Worm (Caenorhabditis elegans): ENCODE results near the gene ttr-1.

ttr-1 gene

DNA sequence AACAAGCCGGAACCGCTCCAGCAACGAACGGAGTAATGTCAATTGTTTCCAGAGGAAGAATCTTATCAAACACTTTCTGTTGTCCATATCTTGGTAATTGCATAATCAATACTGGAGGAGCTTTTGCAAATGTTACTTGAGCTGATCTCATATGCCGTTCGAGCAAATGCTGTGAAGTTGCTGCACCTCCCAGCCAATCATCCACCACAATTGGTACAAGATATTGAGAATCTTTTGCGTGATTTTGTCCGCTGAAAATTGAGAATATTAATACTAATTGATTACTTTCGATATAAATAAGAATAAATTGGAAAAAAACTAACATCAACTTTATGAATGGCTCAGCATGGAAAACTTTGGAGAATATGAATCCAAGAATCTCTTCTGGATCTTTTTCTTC, 29.2 kb upstream of the ttr-1 start:
- TF ChIP-seq hlh-26 (GFP tag; conservative IDR thresholded peaks at IDR 0.05) (no peak), ztf-25 (GFP tag; IDR thresholded peaks at IDR 0.05) (no peak)

DNA sequence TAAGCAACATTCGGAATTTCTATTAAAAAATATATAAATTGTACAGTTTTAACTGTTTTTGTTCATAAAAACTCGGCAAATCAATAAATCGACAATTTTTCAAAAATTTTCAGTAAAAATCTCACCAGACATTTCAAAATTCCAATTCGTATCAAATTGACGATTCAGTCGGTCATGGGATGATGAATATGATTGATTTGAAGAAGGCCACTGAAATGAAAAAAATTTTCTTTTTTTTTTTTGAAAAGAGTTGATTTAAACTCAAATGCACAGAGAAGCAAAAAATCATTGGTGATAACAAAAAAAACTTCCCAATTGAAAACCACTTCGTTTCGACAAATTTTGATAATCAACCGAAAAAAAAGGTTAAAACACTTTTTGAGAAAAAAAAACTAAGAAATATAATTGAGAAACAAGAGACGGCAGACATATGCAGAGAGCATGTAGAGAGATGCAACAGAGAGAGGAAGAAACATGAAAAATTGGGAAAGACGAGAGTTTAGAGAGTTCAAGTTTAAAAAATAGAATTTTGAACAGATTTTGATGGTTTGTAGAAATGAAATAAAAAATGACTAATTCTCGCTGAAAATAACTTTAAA, 25.1 kb upstream of the ttr-1 start:
- TF ChIP-seq C06A6.2 (GFP tag; conservative IDR thresholded peaks at IDR 0.05): no peak
- TF ChIP-seq B0035.1 (tag; optimal IDR thresholded peaks at IDR 0.05): no peak
- TF ChIP-seq ZK185.1 (tag; optimal IDR thresholded peaks at IDR 0.05; ENCODE audit: poor library complexity, severe bottlenecking): no peak
- TF ChIP-seq B0336.3 (GFP tag; IDR thresholded peaks at IDR 0.05): no peak
- no peak for TF ChIP-seq ccch-3 (GFP tag; optimal IDR thresholded peaks at IDR 0.05)
- no peak for TF ChIP-seq let-607 (tag; optimal IDR thresholded peaks at IDR 0.05)
- no peak for TF ChIP-seq zim-3 (tag; optimal IDR thresholded peaks at IDR 0.05)
- peak; percentile 85 for TF ChIP-seq nhr-80 (tag; optimal IDR thresholded peaks at IDR 0.05)
- TF ChIP-seq cebp-1 (GFP tag; IDR thresholded peaks at IDR 0.05): no peak
- peak; percentile 29 for TF ChIP-seq cebp-1 (tag; optimal IDR thresholded peaks at IDR 0.05)
- no peak for TF ChIP-seq F49E8.2 (tag; optimal IDR thresholded peaks at IDR 0.05; ENCODE audit: insufficient read depth)
- no peak for TF ChIP-seq F57A8.1 (GFP tag; optimal IDR thresholded peaks at IDR 0.05)
- no peak for TF ChIP-seq D2030.7 (GFP tag; IDR thresholded peaks at IDR 0.05)
- TF ChIP-seq lag-1 (GFP tag; IDR thresholded peaks at IDR 0.05): no peak
- TF ChIP-seq nhr-179 (tag; optimal IDR thresholded peaks at IDR 0.05): no peak
- TF ChIP-seq rcor-1 (GFP tag; IDR thresholded peaks at IDR 0.05): no peak
- TF ChIP-seq dpff-1 (tag; optimal IDR thresholded peaks at IDR 0.05): no peak
- peak; percentile 80 for TF ChIP-seq hmg-1.2 (GFP tag; IDR thresholded peaks at IDR 0.05)
- TF ChIP-seq xnd-1 (tag; optimal IDR thresholded peaks at IDR 0.05): no peak

DNA sequence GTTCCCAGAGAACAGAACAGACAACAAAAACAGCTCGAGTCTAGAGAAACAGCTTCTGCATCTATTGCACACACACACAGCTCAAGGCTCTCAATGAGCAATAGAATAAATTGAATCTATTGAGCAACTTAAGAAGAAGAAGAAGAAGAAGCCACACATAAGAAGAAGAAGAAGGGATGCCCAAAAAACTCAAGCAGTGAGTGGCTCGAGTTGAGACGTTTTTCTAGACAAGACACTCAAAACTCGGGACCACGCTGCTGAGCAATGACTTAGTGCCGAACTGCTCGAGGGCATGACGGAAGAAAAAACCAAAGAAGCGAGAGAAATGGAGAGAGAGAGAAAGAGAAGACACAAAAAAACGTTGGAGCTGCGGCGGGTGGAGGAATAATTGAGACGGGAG, 23.6 kb upstream of the ttr-1 start:
- TF ChIP-seq F52B5.7 (tag; optimal IDR thresholded peaks at IDR 0.05) (no peak), let-526 (GFP tag; IDR thresholded peaks at IDR 0.05) (no peak), F33H1.4 (GFP tag; IDR thresholded peaks at IDR 0.05) (no peak), somi-1 (GFP tag; optimal IDR thresholded peaks at IDR 0.05) (peak; percentile 0), K12H6.12 (tag; optimal IDR thresholded peaks at IDR 0.05) (peak; percentile 34), xnd-1 (tag; optimal IDR thresholded peaks at IDR 0.05) (no peak), cebp-1 (GFP tag; IDR thresholded peaks at IDR 0.05) (no peak), cebp-1 (tag; optimal IDR thresholded peaks at IDR 0.05) (peak; percentile 30), ztf-22 (GFP tag; optimal IDR thresholded peaks at IDR 0.05) (no peak), C17E4.6 (GFP tag; IDR thresholded peaks at IDR 0.05) (no peak), zfh-2 (GFP tag; conservative IDR thresholded peaks at IDR 0.05) (peak; percentile 80), ceh-100 (GFP tag; IDR thresholded peaks at IDR 0.05) (no peak), chd-7 (tag; optimal IDR thresholded peaks at IDR 0.05) (no peak), unc-62 (GFP tag; optimal IDR thresholded peaks at IDR 0.05) (no peak), nhr-80 (tag; optimal IDR thresholded peaks at IDR 0.05) (peak; percentile 19), T26A5.8 (tag; optimal IDR thresholded peaks at IDR 0.05) (no peak)

DNA sequence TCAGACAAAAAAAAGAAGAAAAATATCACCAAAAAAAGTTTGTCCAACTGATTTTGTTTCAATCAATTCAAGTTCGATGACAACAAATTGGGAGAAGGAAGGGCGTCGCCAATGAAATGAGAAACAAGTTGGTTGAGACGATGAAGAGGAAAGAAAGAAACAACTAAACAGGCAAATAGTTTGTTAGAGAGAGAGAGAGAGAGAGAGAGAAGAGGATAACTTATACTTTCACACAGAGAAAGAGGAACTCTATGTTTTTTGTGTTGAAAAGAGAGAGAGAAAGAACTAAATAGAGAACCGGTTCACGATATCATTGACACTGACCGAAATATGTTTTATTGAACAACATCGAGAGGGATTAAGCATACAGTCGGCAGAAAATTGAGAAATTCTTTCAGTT, 21.3 kb upstream of the ttr-1 start:
- TF ChIP-seq cebp-2 (GFP tag; IDR thresholded peaks at IDR 0.05) (no peak), Y53G8AR.9 (GFP tag; conservative IDR thresholded peaks at IDR 0.05) (no peak), ekl-4 (GFP tag; IDR thresholded peaks at IDR 0.05) (no peak), F37B4.10 (GFP tag; IDR thresholded peaks at IDR 0.05) (no peak), ceh-91 (GFP tag; IDR thresholded peaks at IDR 0.05) (no peak), F49E8.2 (tag; optimal IDR thresholded peaks at IDR 0.05; ENCODE audit: insufficient read depth) (no peak), madf-10 (tag; optimal IDR thresholded peaks at IDR 0.05) (no peak), Y95B8A.8 (GFP tag; IDR thresholded peaks at IDR 0.05) (no peak), sptf-2 (GFP tag; optimal IDR thresholded peaks at IDR 0.05) (no peak), somi-1 (GFP tag; optimal IDR thresholded peaks at IDR 0.05) (no peak), let-526 (GFP tag; IDR thresholded peaks at IDR 0.05) (no peak), sdz-38 (tag; optimal IDR thresholded peaks at IDR 0.05) (no peak), egl-18 (GFP tag; IDR thresholded peaks at IDR 0.05) (no peak), mes-4 (tag; optimal IDR thresholded peaks at IDR 0.05) (no peak), dpl-1 (GFP tag; optimal IDR thresholded peaks at IDR 0.05) (no peak), die-1 (tag; optimal IDR thresholded peaks at IDR 0.05) (no peak)

All from whole organism, young adult.